Fruit fly (Drosophila melanogaster): ENCODE data around the gene CG43085.
A peak's percentile ranks its signal among the peaks of the same experiment; 100 is the strongest.

CG43085 gene

dm6 chr3L:17619209-17619705, 27.3 kb downstream of the CG43085 start, which contains the start of gene Eip74EF (continued):
- TF ChIP-seq CG11294 (GFP tag; IDR thresholded peaks at IDR 0.05), result 0 out of 2 replicates have a peak, but pooled peaks have one; percentile 31
- peak; percentile 85 for TF ChIP-seq Eip78C (GFP tag)
- TF ChIP-seq CG7368 (GFP tag; optimal IDR thresholded peaks at IDR 0.05), result peak; percentile 51
- peak; percentile 30 for TF ChIP-seq Sox15 (GFP tag; optimal IDR thresholded peaks at IDR 0.05)
- TF ChIP-seq fd59A (GFP tag; optimal IDR thresholded peaks at IDR 0.05), result peak; percentile 25
- TF ChIP-seq dac (GFP tag; optimal IDR thresholded peaks at IDR 0.05), result no peak
- TF ChIP-seq eg (GFP tag; IDR thresholded peaks at IDR 0.05), result peak; percentile 81
- peak; percentile 31 for TF ChIP-seq CG10631 (GFP tag; optimal IDR thresholded peaks at IDR 0.05)
- TF ChIP-seq CG6163 (GFP tag; IDR thresholded peaks at IDR 0.05), result peak; percentile 86
- peak; percentile 72; the same call in 2 of the 3 replicates for TF ChIP-seq CG8119 (GFP tag; IDR thresholded peaks at IDR 0.05)
- peak; percentile 70 for TF ChIP-seq Sox14 (GFP tag; optimal IDR thresholded peaks at IDR 0.05)
- TF ChIP-seq spab (GFP tag; optimal IDR thresholded peaks at IDR 0.05), result peak; percentile 45
- peak; percentile 56 for TF ChIP-seq CG3032 (tag; optimal IDR thresholded peaks at IDR 0.05)
- peak; percentile 38 for TF ChIP-seq CG8632 (GFP tag; optimal IDR thresholded peaks at IDR 0.05)
- TF ChIP-seq Hr38 (GFP tag; optimal IDR thresholded peaks at IDR 0.05), result no peak
- TF ChIP-seq Sox102F (GFP tag; optimal IDR thresholded peaks at IDR 0.05), result peak; percentile 73
- peak; percentile 44 for TF ChIP-seq achi (GFP tag; optimal IDR thresholded peaks at IDR 0.05)
- TF ChIP-seq Gug (GFP tag; IDR thresholded peaks at IDR 0.05), result peak; percentile 30; the same call in 1 of the 2 replicates
- peak; percentile 52 for TF ChIP-seq Lpt (GFP tag; optimal IDR thresholded peaks at IDR 0.05)
- peak; percentile 81 for TF ChIP-seq CG6854 (GFP tag; optimal IDR thresholded peaks at IDR 0.05)
- peak; percentile 62 for TF ChIP-seq fd85E (GFP tag; optimal IDR thresholded peaks at IDR 0.05)
- TF ChIP-seq Smox (GFP tag; optimal IDR thresholded peaks at IDR 0.05), result peak; percentile 71
- peak; percentile 68 for TF ChIP-seq Hr4 (GFP tag; optimal IDR thresholded peaks at IDR 0.05)
- TF ChIP-seq Ets96B (tag; optimal IDR thresholded peaks at IDR 0.05), result peak; percentile 64
- TF ChIP-seq fkh (GFP tag; optimal IDR thresholded peaks at IDR 0.05), result no peak
- peak; percentile 74 for TF ChIP-seq pdm3 (GFP tag; optimal IDR thresholded peaks at IDR 0.05)
- peak; percentile 53 for TF ChIP-seq dsx (GFP tag; optimal IDR thresholded peaks at IDR 0.05; ENCODE audit: poor library complexity, severe bottlenecking)
- TF ChIP-seq Blimp-1 (GFP tag; optimal IDR thresholded peaks at IDR 0.05), result peak; percentile 37

dm6 chr3L:17616876-17617279, 29.7 kb downstream of the CG43085 start:
- no peak for TF ChIP-seq CG16779 (tag; optimal IDR thresholded peaks at IDR 0.05)
- TF ChIP-seq CG32006 (GFP tag; optimal IDR thresholded peaks at IDR 0.05), result no peak
- TF ChIP-seq fkh (GFP tag; optimal IDR thresholded peaks at IDR 0.05), result peak; percentile 82

- TF ChIP-seq fkh (GFP tag; optimal IDR thresholded peaks at IDR 0.05) (peak; percentile 45), CG31627 (GFP tag; optimal IDR thresholded peaks at IDR 0.05) (no peak)
Observed at dm6 chr3L:17615838-17616237, 30.7 kb downstream of the CG43085 start.

dm6 chr3L:17615286-17615685, 31.3 kb downstream of the CG43085 start:
- TF ChIP-seq CG6808 (GFP tag; optimal IDR thresholded peaks at IDR 0.05) (no peak), pdm3 (GFP tag; optimal IDR thresholded peaks at IDR 0.05) (no peak), Smox (GFP tag; optimal IDR thresholded peaks at IDR 0.05) (no peak), CG6854 (GFP tag; optimal IDR thresholded peaks at IDR 0.05) (no peak), lz (GFP tag; optimal IDR thresholded peaks at IDR 0.05) (no peak), fkh (GFP tag; optimal IDR thresholded peaks at IDR 0.05) (no peak), CG15336 (GFP tag; IDR thresholded peaks at IDR 0.05) (no peak), CG32006 (GFP tag; optimal IDR thresholded peaks at IDR 0.05) (no peak), CG3032 (tag; optimal IDR thresholded peaks at IDR 0.05) (no peak)

dm6 chr3L:17613972-17614384, 32.6 kb downstream of the CG43085 start:
- TF ChIP-seq Eip78C (GFP tag), result no peak
- TF ChIP-seq CG6854 (GFP tag; optimal IDR thresholded peaks at IDR 0.05), result peak; percentile 51
- TF ChIP-seq Eip93F (GFP tag; optimal IDR thresholded peaks at IDR 0.05), result no peak
- TF ChIP-seq fkh (GFP tag; optimal IDR thresholded peaks at IDR 0.05), result no peak
- no peak for TF ChIP-seq Sox102F (GFP tag; optimal IDR thresholded peaks at IDR 0.05)
- TF ChIP-seq Eip75B (GFP tag; optimal IDR thresholded peaks at IDR 0.05), result peak; percentile 46
- TF ChIP-seq vri (GFP tag; optimal IDR thresholded peaks at IDR 0.05), result peak; percentile 52
- no peak for TF ChIP-seq Gug (GFP tag; IDR thresholded peaks at IDR 0.05)
- TF ChIP-seq CG15336 (GFP tag; IDR thresholded peaks at IDR 0.05), result no peak
- TF ChIP-seq svp (GFP tag), result peak; percentile 80
